Worm (Caenorhabditis elegans) whole organism, L3 larva: Measurements from ENCODE around the gene ftt-2.

ENCODE experiments used
- ceh-16 ChIP-seq: sonication (generic microtip); optimal IDR thresholded peaks from 2 replicates; lab custom pipeline; 2017; ENCODE audit warnings: missing biosample characterization, missing genetic modification characterization
- eor-1 ChIP-seq, 2 experiments: fragments of 150-350 bp; optimal IDR thresholded peaks; 2 replicates each; lab custom pipeline; 2014 to 2018; ENCODE audit warnings: missing biosample characterization in 2 of 2, missing genetic modification characterization in 2 of 2
- pqm-1 ChIP-seq: fragments of 150-350 bp; optimal IDR thresholded peaks from 2 replicates; lab custom pipeline; 2017; ENCODE audit warnings: missing biosample characterization, missing genetic modification characterization, inconsistent platforms

DNA sequence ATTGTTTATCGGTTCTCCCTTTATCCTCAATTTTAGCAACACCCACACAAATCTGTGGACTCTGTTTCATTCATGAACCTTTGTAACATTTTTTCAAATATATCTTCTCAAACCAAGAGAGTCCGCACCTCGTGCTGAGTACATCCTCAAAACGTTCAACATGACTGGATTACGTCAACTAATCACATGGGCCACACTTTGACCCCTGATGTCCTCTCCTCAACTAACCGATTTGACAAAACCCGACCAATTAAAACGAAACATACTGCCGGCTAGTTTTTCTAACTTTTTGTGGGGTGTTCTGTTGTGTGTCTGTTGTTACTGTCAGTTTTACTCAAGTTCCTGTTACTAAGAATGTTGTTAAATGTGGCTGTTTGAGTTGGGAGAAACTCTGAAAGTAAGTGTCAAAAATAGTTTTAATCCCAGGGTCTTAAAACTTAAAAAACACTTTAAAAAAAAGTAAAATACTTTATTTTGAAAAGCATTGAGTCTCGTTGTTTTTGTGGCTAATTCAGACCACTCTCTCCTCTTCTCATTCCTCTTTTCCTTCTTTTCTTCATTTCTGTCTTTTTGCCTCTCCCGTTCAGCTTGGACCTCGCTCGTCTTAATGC lies 49.6 kb downstream of the ftt-2 start:
- TF ChIP-seq ceh-16 (tag; lab: Kevin White, UChicago), result no peak
- no peak for TF ChIP-seq pqm-1 (tag; lab: Kevin White, UChicago)
- no peak for TF ChIP-seq eor-1 (tag; optimal IDR thresholded peaks at IDR 0.05; lab: Kevin White, UChicago)
